Worm (Caenorhabditis elegans): ENCODE measurements around the gene K01A2.5.

DNA sequence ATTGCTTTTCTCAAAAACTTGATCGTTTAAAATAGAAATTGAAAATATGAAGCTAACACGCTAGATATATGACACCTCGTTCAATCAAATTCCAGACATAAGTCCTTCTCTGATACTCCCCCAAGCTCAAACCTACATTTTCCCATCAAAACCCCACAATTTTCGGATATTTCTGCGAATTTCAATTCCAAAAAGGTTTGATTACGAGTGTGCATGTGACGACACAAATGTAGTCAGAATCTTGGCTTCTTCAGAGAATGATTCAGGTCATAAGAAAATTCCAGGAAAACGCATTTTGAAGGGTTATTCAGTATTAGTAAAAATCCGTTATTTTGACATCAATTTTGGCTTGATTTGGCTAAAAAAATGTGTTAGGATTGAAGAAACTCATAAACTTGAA, 33.8 kb downstream of the K01A2.5 start:
- TF ChIP-seq fkh-10 (GFP tag; optimal IDR thresholded peaks at IDR 0.05) (no peak), mef-2 (tag; optimal IDR thresholded peaks at IDR 0.05) (no peak), skn-1 (tag; optimal IDR thresholded peaks at IDR 0.05) (no peak)
